Worm (Caenorhabditis elegans) whole organism, L3 larva: ENCODE measurements around the gene mec-9.

Source experiments
- fkh-10 ChIP-seq: sonication (generic microtip); optimal IDR thresholded peaks from 2 replicates; lab custom pipeline; 2017; ENCODE audit warnings: missing biosample characterization, missing genetic modification reagents, missing genetic modification characterization
- fos-1 ChIP-seq: fragments of 150-350 bp; optimal IDR thresholded peaks from 2 replicates; lab custom pipeline; 2014; ENCODE audit warnings: missing biosample characterization, missing genetic modification characterization
- lin-15B ChIP-seq: fragments of 150-350 bp; optimal IDR thresholded peaks from 2 replicates; lab custom pipeline; 2014; ENCODE audit warnings: missing biosample characterization, missing genetic modification characterization
- mdl-1 ChIP-seq: fragments of 150-350 bp; optimal IDR thresholded peaks from 2 replicates; lab custom pipeline; 2014; ENCODE audit warnings: missing biosample characterization, missing genetic modification characterization
- snpc-4 ChIP-seq: fragments of 150-350 bp; optimal IDR thresholded peaks from 2 replicates; lab custom pipeline; 2014; ENCODE audit warnings: missing biosample characterization, missing genetic modification characterization

DNA sequence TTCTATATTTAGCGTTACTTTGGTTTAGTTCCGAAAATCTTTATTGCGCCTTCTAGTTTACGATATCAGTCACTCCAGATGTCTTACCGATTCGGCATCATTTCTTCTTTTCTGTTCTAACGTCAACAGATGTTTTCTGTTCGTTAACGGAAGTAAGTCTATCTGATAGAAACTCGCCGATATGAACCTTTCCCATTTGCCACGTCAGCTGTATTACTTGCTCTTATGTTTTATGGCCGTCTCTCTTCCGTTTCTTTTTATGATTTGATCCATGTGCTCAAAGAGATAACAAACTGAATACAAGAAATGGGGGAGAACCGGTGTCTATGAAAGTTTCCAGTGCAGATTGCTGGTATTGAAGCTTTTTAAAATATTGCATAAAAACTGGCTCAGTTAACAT lies 35.5 kb downstream of the mec-9 start, which contains the start of gene srab-26:
- TF ChIP-seq lin-15B: no peak
- no peak for TF ChIP-seq fkh-10 (GFP tag; lab: Kevin White, UChicago)
- no peak for TF ChIP-seq mdl-1 (tag; lab: Kevin White, UChicago)
- TF ChIP-seq fos-1 (tag; lab: Kevin White, UChicago): no peak
- no peak for TF ChIP-seq snpc-4
